Worm (Caenorhabditis elegans): ENCODE data around the gene T06D4.1.

The T06D4.1 gene

DNA sequence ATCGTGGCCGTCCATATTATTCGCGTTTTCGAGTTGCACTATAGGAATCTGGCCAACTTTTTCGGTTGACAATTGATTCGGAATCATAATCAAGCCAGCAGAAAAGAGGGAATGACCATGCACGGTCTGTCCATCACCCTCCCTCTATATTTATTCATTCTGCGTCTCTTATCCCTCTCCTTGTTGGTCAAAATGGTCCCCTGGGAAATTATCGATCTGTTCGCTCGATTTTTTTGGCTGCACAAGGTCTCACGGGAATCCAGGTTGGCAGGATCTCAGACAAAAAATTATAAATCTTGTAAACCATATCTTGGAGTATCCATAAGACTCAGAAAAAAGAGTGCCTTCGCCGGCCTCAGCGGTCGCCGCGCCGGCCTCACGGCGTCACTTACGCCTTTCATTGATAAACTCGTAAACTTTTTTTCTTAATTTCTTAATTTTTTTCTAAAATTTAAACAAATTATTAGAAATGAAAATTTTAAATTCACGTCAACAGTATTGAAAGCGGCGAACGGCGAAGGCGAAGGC is 32.8 kb downstream of the T06D4.1 start, which contains the start of the genes F18A12.7 and F18A12.2:
TSS of gene F18A12.7 (minus strand) at position 101 of the 528 bp plus-strand sequence.
TSS of gene F18A12.2 (plus strand) at position 478 of the 528 bp plus-strand sequence.
- no peak for TF ChIP-seq flt-1 (GFP tag; IDR thresholded peaks at IDR 0.05)
- no peak for TF ChIP-seq ref-1 (GFP tag; conservative IDR thresholded peaks at IDR 0.05)
- TF ChIP-seq klf-2 (GFP tag; conservative IDR thresholded peaks at IDR 0.05): no peak
- no peak for TF ChIP-seq cog-1 (tag; optimal IDR thresholded peaks at IDR 0.05)
- no peak for TF ChIP-seq ztf-29 (GFP tag; IDR thresholded peaks at IDR 0.05)
- TF ChIP-seq tab-1 (GFP tag; IDR thresholded peaks at IDR 0.05): no peak
- no peak for TF ChIP-seq T22C8.4 (GFP tag; IDR thresholded peaks at IDR 0.05)
- TF ChIP-seq ztf-23 (GFP tag; IDR thresholded peaks at IDR 0.05): no peak
- no peak for TF ChIP-seq med-1 (GFP tag; optimal IDR thresholded peaks at IDR 0.05; ENCODE audit: insufficient read depth)

DNA sequence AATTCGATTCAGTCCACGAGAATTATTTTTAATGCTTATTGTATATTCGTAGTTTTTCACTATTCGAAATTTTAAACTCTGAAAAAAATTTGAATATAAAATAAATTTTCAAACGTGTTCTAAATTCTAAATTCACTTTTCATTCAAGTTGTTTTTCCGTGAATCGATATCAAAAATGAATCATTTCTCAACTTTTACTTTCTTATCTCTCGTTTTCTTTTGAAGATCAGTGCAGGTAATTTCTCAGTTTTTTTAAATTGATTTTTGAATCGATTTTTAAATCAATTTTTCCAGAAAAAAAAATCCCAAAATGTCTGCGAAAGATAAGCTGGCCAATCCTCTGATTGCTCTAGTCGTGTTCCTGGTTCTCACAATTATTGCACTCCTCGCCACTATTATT is 34.9 kb downstream of the T06D4.1 start, which contains the start of gene nep-6:
TSS of gene nep-6 (plus strand) at position 301 of the 400 bp plus-strand sequence.
- TF ChIP-seq cog-1 (tag; optimal IDR thresholded peaks at IDR 0.05) (no peak), T22C8.4 (GFP tag; IDR thresholded peaks at IDR 0.05) (no peak), flt-1 (GFP tag; IDR thresholded peaks at IDR 0.05) (no peak), ztf-23 (GFP tag; IDR thresholded peaks at IDR 0.05) (no peak), ztf-29 (GFP tag; IDR thresholded peaks at IDR 0.05) (no peak), tab-1 (GFP tag; IDR thresholded peaks at IDR 0.05) (no peak), med-1 (GFP tag; optimal IDR thresholded peaks at IDR 0.05; ENCODE audit: insufficient read depth) (no peak), ref-1 (GFP tag; conservative IDR thresholded peaks at IDR 0.05) (no peak), klf-2 (GFP tag; conservative IDR thresholded peaks at IDR 0.05) (no peak)

DNA sequence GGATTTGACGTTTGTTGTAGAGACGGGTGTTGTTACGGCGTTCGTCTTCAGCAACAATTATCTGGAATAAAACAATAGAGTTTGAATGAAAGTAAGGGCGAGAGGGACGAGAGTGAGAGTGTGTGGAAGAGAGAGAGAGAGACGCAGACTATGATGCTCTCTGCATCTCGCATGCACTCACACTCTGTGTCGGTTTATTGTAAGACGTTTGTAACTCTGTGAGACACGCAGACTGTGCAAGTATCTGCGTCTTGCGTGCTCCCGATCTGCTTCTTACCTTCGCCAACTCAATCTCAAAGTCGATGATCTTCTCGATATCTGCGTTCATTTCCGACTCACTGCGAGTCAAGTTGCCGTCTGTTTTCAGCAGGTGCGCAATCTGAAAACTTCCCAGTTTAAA is 41.3 kb downstream of the T06D4.1 start:
- no peak for TF ChIP-seq med-1 (GFP tag; optimal IDR thresholded peaks at IDR 0.05; ENCODE audit: insufficient read depth)
- no peak for TF ChIP-seq ztf-23 (GFP tag; IDR thresholded peaks at IDR 0.05)
- no peak for TF ChIP-seq ref-1 (GFP tag; conservative IDR thresholded peaks at IDR 0.05)
- TF ChIP-seq cog-1 (tag; optimal IDR thresholded peaks at IDR 0.05): no peak
- TF ChIP-seq ztf-29 (GFP tag; IDR thresholded peaks at IDR 0.05): no peak
- TF ChIP-seq flt-1 (GFP tag; IDR thresholded peaks at IDR 0.05): no peak
- TF ChIP-seq T22C8.4 (GFP tag; IDR thresholded peaks at IDR 0.05): no peak
- TF ChIP-seq klf-2 (GFP tag; conservative IDR thresholded peaks at IDR 0.05): no peak
- no peak for TF ChIP-seq tab-1 (GFP tag; IDR thresholded peaks at IDR 0.05)

DNA sequence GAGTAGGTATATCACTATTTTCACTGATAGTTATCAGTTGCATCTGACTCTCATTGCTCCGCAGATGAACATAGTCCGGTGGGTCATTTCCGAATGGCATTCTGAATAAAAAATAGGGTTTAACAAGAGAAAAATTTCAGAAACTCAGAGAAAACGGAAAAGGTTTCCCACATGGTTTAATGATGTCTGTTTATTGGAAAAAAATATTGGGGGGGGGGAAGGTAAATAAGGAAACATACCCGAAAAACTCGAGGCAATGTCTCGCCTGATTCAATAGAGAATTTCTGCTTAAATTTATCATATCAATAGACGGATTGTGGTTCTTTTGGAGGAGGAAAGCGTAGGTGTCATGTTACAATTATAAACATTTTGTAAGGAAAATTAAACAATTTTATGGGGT is 43.8 kb downstream of the T06D4.1 start, which contains the start of gene nep-11:
TSS of gene nep-11 (minus strand) at position 101 of the 400 bp plus-strand sequence.
- TF ChIP-seq ztf-29 (GFP tag; IDR thresholded peaks at IDR 0.05) (no peak), klf-2 (GFP tag; conservative IDR thresholded peaks at IDR 0.05) (no peak), T22C8.4 (GFP tag; IDR thresholded peaks at IDR 0.05) (no peak), cog-1 (tag; optimal IDR thresholded peaks at IDR 0.05) (no peak), med-1 (GFP tag; optimal IDR thresholded peaks at IDR 0.05; ENCODE audit: insufficient read depth) (no peak), tab-1 (GFP tag; IDR thresholded peaks at IDR 0.05) (no peak), ztf-23 (GFP tag; IDR thresholded peaks at IDR 0.05) (no peak), ref-1 (GFP tag; conservative IDR thresholded peaks at IDR 0.05) (no peak), flt-1 (GFP tag; IDR thresholded peaks at IDR 0.05) (no peak)

DNA sequence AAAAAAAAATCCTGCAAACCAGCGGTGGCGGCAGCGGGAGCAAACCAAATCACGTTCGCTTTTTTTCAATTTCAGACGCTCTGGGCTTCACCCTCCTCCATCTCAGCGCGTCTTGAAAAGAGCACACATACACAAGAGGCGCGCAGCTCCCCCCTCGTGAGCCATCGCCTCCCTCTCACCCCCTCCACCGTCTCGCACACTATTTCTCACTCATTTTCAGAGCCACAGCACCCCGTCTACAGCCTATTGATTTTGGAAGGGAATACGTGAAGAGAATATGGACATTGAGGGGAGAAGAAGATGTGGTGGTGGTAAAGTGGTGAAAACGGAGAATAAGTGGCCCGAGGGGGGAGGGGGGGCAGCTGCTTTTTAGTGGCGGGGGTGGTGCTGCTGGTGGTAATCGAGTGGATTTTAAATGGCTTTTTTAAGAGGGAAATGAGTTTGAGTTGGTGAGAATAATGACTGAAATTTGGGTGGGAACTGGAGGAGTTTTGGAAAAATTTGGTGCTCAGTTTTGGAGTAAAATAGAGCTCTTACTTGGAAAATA is 46.6 kb downstream of the T06D4.1 start:
- TF ChIP-seq T22C8.4 (GFP tag; IDR thresholded peaks at IDR 0.05): 0 out of 2 replicates have a peak, but pooled peaks have one; percentile 16
- no peak for TF ChIP-seq flt-1 (GFP tag; IDR thresholded peaks at IDR 0.05)
- TF ChIP-seq ztf-23 (GFP tag; IDR thresholded peaks at IDR 0.05): peak; percentile 56; the same call in 1 of the 2 replicates
- no peak for TF ChIP-seq ref-1 (GFP tag; conservative IDR thresholded peaks at IDR 0.05)
- no peak for TF ChIP-seq tab-1 (GFP tag; IDR thresholded peaks at IDR 0.05)
- TF ChIP-seq ztf-29 (GFP tag; IDR thresholded peaks at IDR 0.05): no peak
- TF ChIP-seq cog-1 (tag; optimal IDR thresholded peaks at IDR 0.05): no peak
- TF ChIP-seq med-1 (GFP tag; optimal IDR thresholded peaks at IDR 0.05; ENCODE audit: insufficient read depth): no peak
- no peak for TF ChIP-seq klf-2 (GFP tag; conservative IDR thresholded peaks at IDR 0.05)

DNA sequence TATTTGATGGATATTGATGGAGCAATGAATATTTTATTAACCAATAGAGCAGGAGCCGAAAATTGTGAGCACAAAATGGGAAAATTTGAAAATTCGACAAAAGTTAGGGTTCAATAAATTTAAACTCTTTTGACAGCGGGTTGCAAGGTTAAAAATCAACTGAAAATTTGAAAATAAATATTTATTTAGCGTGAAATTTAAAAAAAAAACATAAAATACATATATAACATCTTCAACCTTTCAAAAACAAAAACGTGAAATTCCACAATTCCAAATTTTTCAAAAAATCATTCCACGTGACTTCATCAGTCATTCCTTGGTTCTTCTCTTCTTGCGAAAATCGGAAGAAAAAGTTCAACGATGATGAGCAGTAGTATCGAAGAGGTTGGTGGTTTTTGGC is 47.8 kb downstream of the T06D4.1 start, which contains the start of gene C16C8.18:
TSS of gene C16C8.18 (plus strand) at position 301 of the 400 bp plus-strand sequence.
- TF ChIP-seq tab-1 (GFP tag; IDR thresholded peaks at IDR 0.05) (no peak), klf-2 (GFP tag; conservative IDR thresholded peaks at IDR 0.05) (no peak), med-1 (GFP tag; optimal IDR thresholded peaks at IDR 0.05; ENCODE audit: insufficient read depth) (no peak), T22C8.4 (GFP tag; IDR thresholded peaks at IDR 0.05) (no peak), cog-1 (tag; optimal IDR thresholded peaks at IDR 0.05) (no peak), ztf-29 (GFP tag; IDR thresholded peaks at IDR 0.05) (no peak), ref-1 (GFP tag; conservative IDR thresholded peaks at IDR 0.05) (no peak), ztf-23 (GFP tag; IDR thresholded peaks at IDR 0.05) (no peak), flt-1 (GFP tag; IDR thresholded peaks at IDR 0.05) (no peak)
